Worm (Caenorhabditis elegans) whole organism, L3 larva: ENCODE measurements around the gene C09F5.1.

Experiments
- R02D3.7 ChIP-seq: fragments of 150-350 bp; optimal IDR thresholded peaks from 2 replicates; lab custom pipeline; 2014; ENCODE audit warnings: missing biosample characterization, missing genetic modification characterization
- ZK546.5 ChIP-seq: sonication (generic microtip); optimal IDR thresholded peaks from 2 replicates; lab custom pipeline; 2017; ENCODE audit warnings: missing biosample characterization, missing genetic modification characterization
- aly-2 ChIP-seq: fragments of 150-350 bp; optimal IDR thresholded peaks from 2 replicates; lab custom pipeline; 2014; ENCODE audit warnings: missing biosample characterization, missing genetic modification characterization
- ama-1 ChIP-seq: fragments of 150-350 bp; optimal IDR thresholded peaks from 2 replicates; lab custom pipeline; 2018
- ceh-16 ChIP-seq: sonication (generic microtip); optimal IDR thresholded peaks from 2 replicates; lab custom pipeline; 2017; ENCODE audit warnings: missing biosample characterization, missing genetic modification characterization
- ceh-28 ChIP-seq: fragments of 150-350 bp; optimal IDR thresholded peaks from 2 replicates; lab custom pipeline; 2014; ENCODE audit warnings: missing biosample characterization, missing genetic modification reagents, missing genetic modification characterization
- ceh-82 ChIP-seq: fragments of 150-350 bp; optimal IDR thresholded peaks from 2 replicates; lab custom pipeline; 2014; ENCODE audit warnings: missing biosample characterization, missing genetic modification characterization
- ceh-9 ChIP-seq: sonication (generic microtip); optimal IDR thresholded peaks from 2 replicates; lab custom pipeline; 2018; ENCODE audit warnings: missing biosample characterization, missing genetic modification characterization
- daf-12 ChIP-seq: fragments of 150-350 bp; optimal IDR thresholded peaks from 2 replicates; lab custom pipeline; 2014; ENCODE audit warnings: missing biosample characterization, missing genetic modification reagents, missing genetic modification characterization
- egl-27 ChIP-seq: sonication (generic microtip); optimal IDR thresholded peaks from 4 replicates; lab custom pipeline; 2017; ENCODE audit warnings: missing biosample characterization, missing genetic modification reagents, missing genetic modification characterization
- egl-5 ChIP-seq: fragments of 150-350 bp; optimal IDR thresholded peaks from 2 replicates; lab custom pipeline; 2017; ENCODE audit warnings: missing biosample characterization, missing genetic modification reagents, missing genetic modification characterization, inconsistent platforms
- elt-1 ChIP-seq: fragments of 150-350 bp; optimal IDR thresholded peaks from 2 replicates; lab custom pipeline; 2014; ENCODE audit warnings: missing biosample characterization, missing genetic modification characterization
- elt-2 ChIP-seq: sonication (generic microtip); optimal IDR thresholded peaks from 2 replicates; lab custom pipeline; 2016; ENCODE audit warnings: missing genetic modification reagents, mild to moderate bottlenecking, missing genetic modification characterization, missing compliant biosample characterization
- elt-3 ChIP-seq, 3 experiments: fragments of 150-350 bp in 1 of 3; sonication (generic microtip) in 2 of 3; optimal IDR thresholded peaks; 2 replicates in 2 of 3; 4 replicates in 1 of 3; lab custom pipeline; 2014 to 2017; ENCODE audit warnings: missing biosample characterization in 3 of 3, missing genetic modification characterization in 3 of 3
- eor-1 ChIP-seq, 2 experiments: fragments of 150-350 bp; optimal IDR thresholded peaks; 2 replicates each; lab custom pipeline; 2014 to 2018; ENCODE audit warnings: missing biosample characterization in 2 of 2, missing genetic modification characterization in 2 of 2
- fkh-10 ChIP-seq: sonication (generic microtip); optimal IDR thresholded peaks from 2 replicates; lab custom pipeline; 2017; ENCODE audit warnings: missing biosample characterization, missing genetic modification reagents, missing genetic modification characterization
- fkh-2 ChIP-seq: fragments of 150-350 bp; optimal IDR thresholded peaks from 2 replicates; lab custom pipeline; 2014; ENCODE audit warnings: missing biosample characterization, missing genetic modification reagents, missing genetic modification characterization
- fos-1 ChIP-seq: fragments of 150-350 bp; optimal IDR thresholded peaks from 2 replicates; lab custom pipeline; 2014; ENCODE audit warnings: missing biosample characterization, missing genetic modification characterization
- hmg-11 ChIP-seq: sonication (generic microtip); optimal IDR thresholded peaks from 2 replicates; lab custom pipeline; 2016; ENCODE audit warnings: missing genetic modification characterization, missing compliant biosample characterization
- jun-1 ChIP-seq: fragments of 150-350 bp; optimal IDR thresholded peaks from 2 replicates; lab custom pipeline; 2014; ENCODE audit warnings: missing biosample characterization, missing genetic modification reagents, missing genetic modification characterization
- lin-15B ChIP-seq: fragments of 150-350 bp; optimal IDR thresholded peaks from 2 replicates; lab custom pipeline; 2014; ENCODE audit warnings: missing biosample characterization, missing genetic modification characterization
- lin-39 ChIP-seq: fragments of 150-350 bp; optimal IDR thresholded peaks from 2 replicates; lab custom pipeline; 2018; ENCODE audit warnings: missing biosample characterization, missing genetic modification reagents, missing genetic modification characterization
- lsy-12 ChIP-seq: sonication (generic microtip); optimal IDR thresholded peaks from 2 replicates; lab custom pipeline; 2016; ENCODE audit warnings: mild to moderate bottlenecking, missing genetic modification characterization, missing compliant biosample characterization
- mdl-1 ChIP-seq: fragments of 150-350 bp; optimal IDR thresholded peaks from 2 replicates; lab custom pipeline; 2014; ENCODE audit warnings: missing biosample characterization, missing genetic modification characterization
- mml-1 ChIP-seq: fragments of 150-350 bp; sonication (generic microtip); optimal IDR thresholded peaks from 3 replicates; lab custom pipeline; 2014; ENCODE audit warnings: missing biosample characterization, missing genetic modification characterization
- nfya-1 ChIP-seq: sonication (generic microtip); optimal IDR thresholded peaks from 2 replicates; lab custom pipeline; 2017; ENCODE audit warnings: missing genetic modification characterization, mild to moderate bottlenecking, missing compliant biosample characterization, antibody characterized with exemption, moderate library complexity; ENCODE audit not compliant: insufficient read depth
- nhr-11 ChIP-seq: fragments of 150-350 bp; optimal IDR thresholded peaks from 2 replicates; lab custom pipeline; 2014; ENCODE audit warnings: missing biosample characterization, missing genetic modification characterization
- nhr-12 ChIP-seq: fragments of 150-350 bp; optimal IDR thresholded peaks from 2 replicates; lab custom pipeline; 2014; ENCODE audit warnings: missing biosample characterization, missing genetic modification characterization
- nhr-23 ChIP-seq: fragments of 150-350 bp; optimal IDR thresholded peaks from 2 replicates; lab custom pipeline; 2014; ENCODE audit warnings: missing biosample characterization, missing genetic modification reagents, missing genetic modification characterization
- nhr-237 ChIP-seq: fragments of 150-350 bp; optimal IDR thresholded peaks from 2 replicates; lab custom pipeline; 2014; ENCODE audit warnings: missing biosample characterization, missing genetic modification characterization
- nhr-25 ChIP-seq: sonication (generic microtip); optimal IDR thresholded peaks from 2 replicates; lab custom pipeline; 2017; ENCODE audit warnings: missing biosample characterization, missing genetic modification characterization
- nhr-28 ChIP-seq: fragments of 150-350 bp; optimal IDR thresholded peaks from 2 replicates; lab custom pipeline; 2014; ENCODE audit warnings: missing biosample characterization, missing genetic modification characterization
- nhr-43 ChIP-seq: sonication (generic microtip); optimal IDR thresholded peaks from 2 replicates; lab custom pipeline; 2016; ENCODE audit warnings: mild to moderate bottlenecking, missing genetic modification characterization, missing compliant biosample characterization; ENCODE audit not compliant: poor library complexity, severe bottlenecking
- nhr-67 ChIP-seq: fragments of 150-350 bp; optimal IDR thresholded peaks from 2 replicates; lab custom pipeline; 2014; ENCODE audit warnings: missing biosample characterization, missing genetic modification characterization
- nhr-76 ChIP-seq: fragments of 150-350 bp; sonication (generic microtip); optimal IDR thresholded peaks from 5 replicates; lab custom pipeline; 2014; ENCODE audit warnings: missing biosample characterization, missing genetic modification characterization
- nhr-77 ChIP-seq: fragments of 150-350 bp; optimal IDR thresholded peaks from 2 replicates; lab custom pipeline; 2014; ENCODE audit warnings: missing biosample characterization, missing genetic modification characterization
- pha-4 ChIP-seq: fragments of 150-350 bp; optimal IDR thresholded peaks from 2 replicates; lab custom pipeline; 2014; ENCODE audit warnings: missing biosample characterization, missing genetic modification reagents, missing genetic modification characterization
- pqm-1 ChIP-seq: fragments of 150-350 bp; optimal IDR thresholded peaks from 2 replicates; lab custom pipeline; 2017; ENCODE audit warnings: missing biosample characterization, missing genetic modification characterization, inconsistent platforms
- sea-2 ChIP-seq: fragments of 150-350 bp; sonication (generic microtip); optimal IDR thresholded peaks from 4 replicates; lab custom pipeline; 2014; ENCODE audit warnings: missing biosample characterization, missing genetic modification reagents, missing genetic modification characterization
- skn-1 ChIP-seq: fragments of 150-350 bp; optimal IDR thresholded peaks from 2 replicates; lab custom pipeline; 2014; ENCODE audit warnings: missing biosample characterization, missing genetic modification characterization
- snpc-4 ChIP-seq: fragments of 150-350 bp; optimal IDR thresholded peaks from 2 replicates; lab custom pipeline; 2014; ENCODE audit warnings: missing biosample characterization, missing genetic modification characterization
- tbx-2 ChIP-seq: sonication (generic microtip); optimal IDR thresholded peaks from 2 replicates; lab custom pipeline; 2016; ENCODE audit warnings: mild to moderate bottlenecking, missing genetic modification characterization, missing compliant biosample characterization
- unc-39 ChIP-seq: sonication (generic microtip); optimal IDR thresholded peaks from 4 replicates; lab custom pipeline; 2017; ENCODE audit warnings: missing biosample characterization, missing genetic modification characterization
- unc-62 ChIP-seq: fragments of 150-350 bp; sonication (generic microtip); optimal IDR thresholded peaks from 4 replicates; lab custom pipeline; 2014; ENCODE audit warnings: missing biosample characterization, missing genetic modification reagents, missing genetic modification characterization
- zag-1 ChIP-seq: fragments of 150-350 bp; optimal IDR thresholded peaks from 2 replicates; lab custom pipeline; 2014; ENCODE audit warnings: missing biosample characterization, missing genetic modification characterization
- ztf-11 ChIP-seq: fragments of 150-350 bp; optimal IDR thresholded peaks from 2 replicates; lab custom pipeline; 2014; ENCODE audit warnings: missing biosample characterization, missing genetic modification characterization
- ztf-4 ChIP-seq: fragments of 150-350 bp; optimal IDR thresholded peaks from 2 replicates; lab custom pipeline; 2014; ENCODE audit warnings: missing biosample characterization, missing genetic modification characterization

The C09F5.1 gene

DNA sequence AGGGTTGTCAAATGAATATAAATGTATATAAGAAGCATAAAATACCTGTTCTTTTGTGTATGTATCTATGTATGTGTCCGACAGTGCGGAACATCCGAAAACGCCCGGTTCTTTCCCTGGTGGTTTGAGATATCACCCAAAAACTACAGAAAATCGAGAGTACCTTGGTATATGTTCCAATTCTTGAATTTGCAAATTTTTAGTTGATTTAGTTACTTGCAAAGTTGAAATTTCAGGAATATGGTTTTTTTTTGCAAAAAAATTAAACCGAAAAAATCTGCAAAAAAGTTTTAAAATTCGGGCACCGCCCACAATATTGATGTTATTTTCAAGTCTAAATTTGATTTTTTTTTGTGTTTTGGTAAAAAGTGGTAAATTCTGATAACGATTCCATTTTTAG lies 41.0 kb upstream of the C09F5.1 start, which contains the start of gene T19C3.2:
T19C3.2 (minus strand) TSS at position 101 of the 400 bp plus-strand sequence.
- TF ChIP-seq unc-39 (no peak), zag-1 (tag; lab: Kevin White, UChicago) (no peak), ZK546.5 (tag; lab: Kevin White, UChicago) (no peak), elt-1 (no peak), nhr-23 (no peak), egl-27 (tag; lab: Kevin White, UChicago) (no peak), pqm-1 (tag; lab: Kevin White, UChicago) (no peak), skn-1 (tag; lab: Kevin White, UChicago) (no peak), nhr-67 (tag; lab: Kevin White, UChicago) (no peak), nhr-76 (tag; lab: Kevin White, UChicago) (no peak), elt-2 (tag; lab: Kevin White, UChicago) (no peak)

ce11 chrIII:620204-620718 lies 38.2 kb upstream of the C09F5.1 start, which contains the start of gene T19C3.4:
T19C3.4 (minus strand) TSS chrIII:620254.
- TF ChIP-seq pha-4 (tag; lab: Kevin White, UChicago): peak; percentile 23
- peak; percentile 41 for TF ChIP-seq pqm-1 (tag; lab: Kevin White, UChicago)
- TF ChIP-seq ztf-11 (tag; lab: Kevin White, UChicago): no peak
- TF ChIP-seq elt-2 (tag; lab: Kevin White, UChicago): peak; percentile 53

DNA sequence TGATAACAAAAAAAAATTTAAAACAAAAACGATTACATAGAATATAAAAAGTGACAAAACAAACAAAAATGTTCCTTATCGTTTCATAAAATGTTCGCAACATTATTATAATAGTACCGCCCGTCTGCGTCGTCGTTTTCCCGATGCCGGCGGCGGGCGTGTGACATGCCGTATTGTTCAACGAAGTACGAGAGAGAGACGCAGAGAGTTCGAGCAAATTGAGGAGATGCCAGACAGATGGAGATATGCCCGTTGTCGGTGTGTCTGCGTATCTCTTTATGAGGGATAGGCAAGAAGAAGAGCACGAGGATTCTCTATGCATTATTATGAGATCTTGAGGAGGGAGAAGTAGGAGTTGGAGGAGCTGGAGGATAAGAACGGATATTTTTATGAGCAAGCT lies 34.8 kb upstream of the C09F5.1 start:
- TF ChIP-seq hmg-11: peak; percentile 88
- TF ChIP-seq nfya-1 (tag; lab: Kevin White, UChicago): peak; percentile 91
- TF ChIP-seq elt-2 (tag; lab: Kevin White, UChicago): peak; percentile 97
- TF ChIP-seq ztf-11 (tag; lab: Kevin White, UChicago): no peak
- peak; percentile 80 for TF ChIP-seq mdl-1 (tag; lab: Kevin White, UChicago)
- no peak for TF ChIP-seq nhr-67 (tag; lab: Kevin White, UChicago)
- TF ChIP-seq nhr-43: peak; percentile 15
- peak; percentile 83 for TF ChIP-seq nhr-23
- peak; percentile 36 for TF ChIP-seq zag-1 (tag; lab: Kevin White, UChicago)
- peak; percentile 87 for TF ChIP-seq egl-5
- TF ChIP-seq ceh-9 (tag; lab: Kevin White, UChicago): no peak
- TF ChIP-seq nhr-12: no peak
- TF ChIP-seq unc-62 (GFP tag; lab: Kevin White, UChicago): peak; percentile 82
- TF ChIP-seq elt-1: peak; percentile 67
- TF ChIP-seq egl-27 (tag; lab: Kevin White, UChicago): peak; percentile 39
- TF ChIP-seq tbx-2 (tag; lab: Kevin White, UChicago): peak; percentile 39
- no peak for TF ChIP-seq daf-12
- no peak for TF ChIP-seq nhr-76 (tag; lab: Kevin White, UChicago)
- TF ChIP-seq sea-2 (GFP tag; lab: Kevin White, UChicago): no peak
- no peak for TF ChIP-seq lsy-12
- TF ChIP-seq ZK546.5 (tag; lab: Kevin White, UChicago): no peak
- TF ChIP-seq nhr-28 (tag; lab: Kevin White, UChicago): no peak
- TF ChIP-seq nhr-77 (tag; lab: Kevin White, UChicago): no peak
- peak; percentile 97 for TF ChIP-seq pqm-1 (tag; lab: Kevin White, UChicago)
- TF ChIP-seq jun-1: peak; percentile 79
- no peak for TF ChIP-seq nhr-11
- no peak for TF ChIP-seq fos-1 (tag; lab: Kevin White, UChicago)
- no peak for TF ChIP-seq fkh-10
- TF ChIP-seq eor-1 (tag; optimal IDR thresholded peaks at IDR 0.05; lab: Kevin White, UChicago): no peak
- TF ChIP-seq lin-39 (tag; lab: Kevin White, UChicago): peak; percentile 91
- no peak for TF ChIP-seq fkh-2
- no peak for TF ChIP-seq mml-1 (tag; lab: Kevin White, UChicago)
- TF ChIP-seq lin-15B (tag; lab: Kevin White, UChicago): peak; percentile 76
- TF ChIP-seq nhr-237 (tag; lab: Kevin White, UChicago): no peak
- TF ChIP-seq ama-1: no peak
- TF ChIP-seq skn-1 (tag; lab: Kevin White, UChicago): peak; percentile 57
- TF ChIP-seq snpc-4 (tag; lab: Kevin White, UChicago): peak; percentile 91
- peak in 1 of 3 experiments; percentile 28 for TF ChIP-seq elt-3 (tag; optimal IDR thresholded peaks at IDR 0.05; lab: Kevin White, UChicago)
- TF ChIP-seq ceh-28 (tag; lab: Kevin White, UChicago): peak; percentile 50
- peak; percentile 34 for TF ChIP-seq R02D3.7 (tag; lab: Kevin White, UChicago)
- no peak for TF ChIP-seq unc-39
- TF ChIP-seq ceh-16: no peak
- peak; percentile 88 for TF ChIP-seq nhr-25 (tag; lab: Kevin White, UChicago)
- TF ChIP-seq ceh-82 (tag; lab: Kevin White, UChicago): no peak
- no peak for TF ChIP-seq ztf-4 (tag; lab: Kevin White, UChicago)
- no peak for TF ChIP-seq aly-2
- TF ChIP-seq pha-4 (tag; lab: Kevin White, UChicago): peak; percentile 96
- TF ChIP-seq, all 47 proteins: peak for 23
